Fruit fly (Drosophila melanogaster): Measurements from ENCODE around the gene eag.

eag gene

DNA sequence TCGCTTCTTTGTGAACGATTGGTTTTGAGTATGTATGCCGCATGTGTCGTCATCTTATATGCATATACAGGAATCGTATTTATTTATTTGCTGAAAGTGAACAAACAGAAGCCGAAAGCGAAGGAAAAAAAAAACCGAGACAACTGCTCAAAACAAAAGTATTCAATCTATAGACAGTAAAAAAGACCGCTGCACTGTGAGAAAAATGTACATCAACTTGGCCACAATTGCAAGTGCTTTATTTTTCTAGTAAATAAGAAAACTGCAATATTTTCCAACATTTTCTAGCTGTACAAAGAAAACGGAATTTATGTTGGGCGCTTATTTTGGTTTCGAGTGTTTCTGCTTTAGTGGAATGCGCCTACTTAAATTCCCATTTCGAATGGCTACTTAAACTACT, 71.6 kb downstream of the eag start (continued):
- TF ChIP-seq CG3163 (GFP tag; optimal IDR thresholded peaks at IDR 0.05) (no peak), dysf (GFP tag; IDR thresholded peaks at IDR 0.05) (0 out of 3 replicates have a peak, but pooled peaks have one; percentile 24), Ets97D (GFP tag; optimal IDR thresholded peaks at IDR 0.05) (no peak), CG2120 (GFP tag; optimal IDR thresholded peaks at IDR 0.05) (no peak), CG18599 (GFP tag; optimal IDR thresholded peaks at IDR 0.05) (no peak), TFAM (GFP tag; optimal IDR thresholded peaks at IDR 0.05) (no peak), CG42726 (GFP tag; IDR thresholded peaks at IDR 0.05; ENCODE audit: partially characterized antibody) (no peak), klu (GFP tag; IDR thresholded peaks at IDR 0.05) (no peak), Sry-δ (GFP tag; optimal IDR thresholded peaks at IDR 0.05) (no peak), CG8089 (GFP tag; optimal IDR thresholded peaks at IDR 0.05) (no peak), CG18011 (GFP tag; optimal IDR thresholded peaks at IDR 0.05) (no peak), CG8359 (GFP tag; optimal IDR thresholded peaks at IDR 0.05; ENCODE audit: borderline replicate concordance) (no peak), nerfin-2 (GFP tag; IDR thresholded peaks at IDR 0.05; ENCODE audit: partially characterized antibody) (no peak), wdn (GFP tag; IDR thresholded peaks at IDR 0.05) (no peak), CG12659 (GFP tag; optimal IDR thresholded peaks at IDR 0.05) (no peak), HLH3B (GFP tag; IDR thresholded peaks at IDR 0.05) (no peak), Doc2 (GFP tag; IDR thresholded peaks at IDR 0.05) (no peak), Ravus (GFP tag; IDR thresholded peaks at IDR 0.05) (no peak), Fer3 (tag; optimal IDR thresholded peaks at IDR 0.05) (no peak), grau (tag; optimal IDR thresholded peaks at IDR 0.05) (no peak), CG12769 (tag; optimal IDR thresholded peaks at IDR 0.05) (no peak), Dek (tag; optimal IDR thresholded peaks at IDR 0.05) (no peak), sima (GFP tag; optimal IDR thresholded peaks at IDR 0.05) (no peak), lbe (GFP tag; optimal IDR thresholded peaks at IDR 0.05) (peak; percentile 17), BEAF-32 (GFP tag; optimal IDR thresholded peaks at IDR 0.05) (no peak), Dref (GFP tag; IDR thresholded peaks at IDR 0.05) (no peak), HmgD (GFP tag; optimal IDR thresholded peaks at IDR 0.05) (no peak), CG8281 (tag; optimal IDR thresholded peaks at IDR 0.05) (no peak), CG7372 (GFP tag; IDR thresholded peaks at IDR 0.05) (no peak), gro (GFP tag; optimal IDR thresholded peaks at IDR 0.05) (no peak), Hr39 (optimal IDR thresholded peaks at IDR 0.05) (no peak), caup (GFP tag; optimal IDR thresholded peaks at IDR 0.05; ENCODE audit: severe bottlenecking) (no peak), CG6654 (GFP tag; optimal IDR thresholded peaks at IDR 0.05) (no peak), MESR4 (GFP tag; optimal IDR thresholded peaks at IDR 0.05) (no peak), p53 (GFP tag; optimal IDR thresholded peaks at IDR 0.05) (no peak), lilli (GFP tag; optimal IDR thresholded peaks at IDR 0.05) (no peak), CG17802 (tag; optimal IDR thresholded peaks at IDR 0.05) (no peak), wek (GFP tag; optimal IDR thresholded peaks at IDR 0.05) (no peak), ase (GFP tag; IDR thresholded peaks at IDR 0.05) (peak; percentile 28; the same call in 1 of the 3 replicates), CG11504 (tag; optimal IDR thresholded peaks at IDR 0.05) (peak; percentile 26), CG8290 (GFP tag; optimal IDR thresholded peaks at IDR 0.05) (no peak), CG8290 (tag; optimal IDR thresholded peaks at IDR 0.05) (no peak), Dp (GFP tag; optimal IDR thresholded peaks at IDR 0.05) (no peak), aop (GFP tag; IDR thresholded peaks at IDR 0.05) (no peak), CG7786 (GFP tag; optimal IDR thresholded peaks at IDR 0.05) (no peak), CG2202 (tag; optimal IDR thresholded peaks at IDR 0.05) (no peak), CG1602 (GFP tag; optimal IDR thresholded peaks at IDR 0.05) (no peak), Hand (GFP tag; optimal IDR thresholded peaks at IDR 0.05) (no peak), CG13296 (GFP tag; optimal IDR thresholded peaks at IDR 0.05) (no peak), bsh (GFP tag; optimal IDR thresholded peaks at IDR 0.05) (peak in 1 of 2 experiments; percentile 32), CG9932 (GFP tag; IDR thresholded peaks at IDR 0.05) (no peak), kay (GFP tag; optimal IDR thresholded peaks at IDR 0.05) (no peak)
